Worm (Caenorhabditis elegans): Measurements from ENCODE around the gene K08D9.2.

DNA sequence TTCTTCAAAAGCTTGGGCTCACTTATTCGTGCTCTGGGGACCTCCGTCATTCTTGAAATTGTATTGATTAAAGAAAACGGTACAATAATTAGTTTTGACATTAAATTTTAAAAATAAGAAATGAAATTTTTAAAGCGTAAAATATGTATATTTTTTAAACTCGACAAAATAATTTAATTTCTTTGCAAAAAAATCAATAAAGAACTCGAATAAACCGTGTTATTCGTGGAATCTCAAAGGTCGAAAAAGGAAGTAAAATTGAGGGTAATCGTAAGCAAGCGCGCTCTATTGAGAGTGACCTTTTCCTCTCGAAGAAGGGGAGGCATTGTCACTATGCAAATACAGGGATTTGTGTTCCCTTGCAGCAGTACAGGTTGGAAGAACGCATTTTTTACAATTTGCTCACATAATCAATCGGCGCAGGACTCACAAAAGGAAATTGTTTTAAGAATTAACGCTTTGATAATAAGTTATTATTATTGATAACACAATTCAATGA lies 32.5 kb upstream of the K08D9.2 start, which contains the start of gene Y73C8B.2:
- TF ChIP-seq ceh-22 (tag; optimal IDR thresholded peaks at IDR 0.05) (no peak), nfya-1 (tag; optimal IDR thresholded peaks at IDR 0.05) (no peak), fkh-6 (tag; optimal IDR thresholded peaks at IDR 0.05) (no peak), nhr-11 (tag; optimal IDR thresholded peaks at IDR 0.05) (no peak)
